Worm (Caenorhabditis elegans) whole organism, L1 larva: Measurements from ENCODE around the gene T13C5.3.

Experiments used
- C16A3.4 ChIP-seq: fragments of 150-350 bp; optimal IDR thresholded peaks from 2 replicates; lab custom pipeline; 2014; ENCODE audit warnings: missing biosample characterization, missing genetic modification characterization
- F16B12.6 ChIP-seq: fragments of 150-350 bp; optimal IDR thresholded peaks from 2 replicates; lab custom pipeline; 2014; ENCODE audit warnings: missing biosample characterization, missing genetic modification characterization
- alr-1 ChIP-seq: fragments of 200-800 bp; sonication (Bioruptor generic); optimal IDR thresholded peaks from 2 replicates; lab custom pipeline; 2018; ENCODE audit warnings: borderline replicate concordance, mild to moderate bottlenecking, missing genetic modification characterization, missing compliant biosample characterization
- aly-2 ChIP-seq: fragments of 150-350 bp; optimal IDR thresholded peaks from 2 replicates; lab custom pipeline; 2014; ENCODE audit warnings: missing biosample characterization, missing genetic modification characterization
- ceh-63 ChIP-seq: fragments of 200-800 bp; sonication (Bioruptor generic); optimal IDR thresholded peaks from 2 replicates; lab custom pipeline; 2018; ENCODE audit warnings: mild to moderate bottlenecking, missing genetic modification characterization, missing compliant biosample characterization
- ceh-88 ChIP-seq: fragments of 200-800 bp; sonication (Bioruptor generic); IDR thresholded peaks from 2 replicates; pipeline ENCODE4 v1.3.6; 2022; ENCODE audit warnings: missing genetic modification characterization, missing compliant biosample characterization
- ceh-90 ChIP-seq: sonication (generic microtip); optimal IDR thresholded peaks from 2 replicates; lab custom pipeline; 2016; ENCODE audit warnings: missing genetic modification characterization, missing compliant biosample characterization
- dpl-1 ChIP-seq, 3 experiments: fragments of 150-350 bp in 2 of 3; sonication (generic microtip) in 1 of 3; optimal IDR thresholded peaks; 2 replicates each; lab custom pipeline; 2014 to 2017; ENCODE audit warnings: missing biosample characterization in 3 of 3, missing genetic modification characterization in 3 of 3, missing genetic modification reagents in 3 of 3
- dsc-1 ChIP-seq: sonication (generic microtip); optimal IDR thresholded peaks from 2 replicates; lab custom pipeline; 2016; ENCODE audit warnings: mild to moderate bottlenecking, missing genetic modification characterization, missing compliant biosample characterization
- efl-1 ChIP-seq, 4 experiments: fragments of 150-350 bp; optimal IDR thresholded peaks in 3 of 4; peaks in 1 of 4; 1 replicate in 1 of 4; 2 replicates in 3 of 4; lab custom pipeline; 2014; ENCODE audit warnings: missing biosample characterization in 2 of 4, missing genetic modification characterization in 2 of 4, missing genetic modification reagents in 2 of 4
- egl-13 ChIP-seq: sonication (generic microtip); optimal IDR thresholded peaks from 2 replicates; lab custom pipeline; 2016; ENCODE audit warnings: missing genotype, missing genetic modification reagents, missing genetic modification characterization, missing compliant biosample characterization
- ets-5 ChIP-seq: fragments of 200-800 bp; sonication (Bioruptor generic); IDR thresholded peaks from 2 replicates; pipeline ENCODE4 v1.3.6; 2022; ENCODE audit warnings: missing genetic modification characterization, missing compliant biosample characterization
- fkh-10 ChIP-seq: sonication (generic microtip); optimal IDR thresholded peaks from 2 replicates; lab custom pipeline; 2017; ENCODE audit warnings: missing biosample characterization, missing genetic modification reagents, missing genetic modification characterization
- fkh-4 ChIP-seq: sonication (generic microtip); optimal IDR thresholded peaks from 2 replicates; lab custom pipeline; 2016; ENCODE audit warnings: missing compliant biosample characterization, missing genetic modification characterization, borderline replicate concordance
- fos-1 ChIP-seq: fragments of 150-350 bp; optimal IDR thresholded peaks from 2 replicates; lab custom pipeline; 2014; ENCODE audit warnings: missing biosample characterization, missing genetic modification characterization
- hlh-17 ChIP-seq: fragments of 200-800 bp; sonication (Bioruptor generic); optimal IDR thresholded peaks from 2 replicates; lab custom pipeline; 2018; ENCODE audit warnings: missing genetic modification characterization, mild to moderate bottlenecking, missing compliant biosample characterization, moderate library complexity, borderline replicate concordance
- hlh-4 ChIP-seq: sonication (generic microtip); optimal IDR thresholded peaks from 2 replicates; lab custom pipeline; 2016; ENCODE audit warnings: mild to moderate bottlenecking, missing genetic modification characterization, missing compliant biosample characterization
- irx-1 ChIP-seq: sonication (generic microtip); optimal IDR thresholded peaks from 2 replicates; lab custom pipeline; 2016; ENCODE audit warnings: missing genetic modification characterization, missing compliant biosample characterization
- isw-1 ChIP-seq: fragments of 200-800 bp; sonication (Bioruptor generic); IDR thresholded peaks from 2 replicates; pipeline ENCODE4 v1.3.6; 2022; ENCODE audit warnings: missing genetic modification characterization, missing compliant biosample characterization
- lin-13 ChIP-seq: fragments of 150-350 bp; optimal IDR thresholded peaks from 2 replicates; lab custom pipeline; 2014; ENCODE audit warnings: missing biosample characterization, missing genetic modification reagents, missing genetic modification characterization
- lin-14 ChIP-seq: fragments of 200-800 bp; sonication (Bioruptor generic); optimal IDR thresholded peaks from 2 replicates; lab custom pipeline; 2018; ENCODE audit warnings: mild to moderate bottlenecking, missing genetic modification characterization, moderate library complexity, missing compliant biosample characterization
- lin-35 ChIP-seq, 2 experiments: fragments of 150-350 bp; optimal IDR thresholded peaks; 2 replicates each; lab custom pipeline; 2014; ENCODE audit warnings: missing biosample characterization in 2 of 2, missing genetic modification characterization in 2 of 2, missing genetic modification reagents in 2 of 2
- lin-39 ChIP-seq: fragments of 150-350 bp; optimal IDR thresholded peaks from 2 replicates; lab custom pipeline; 2014; ENCODE audit warnings: missing biosample characterization, missing genetic modification reagents, missing genetic modification characterization
- lir-3 ChIP-seq: sonication (generic microtip); optimal IDR thresholded peaks from 2 replicates; lab custom pipeline; 2016; ENCODE audit warnings: mild to moderate bottlenecking, missing genetic modification characterization, moderate library complexity, missing compliant biosample characterization; ENCODE audit not compliant: poor library complexity
- lsy-2 ChIP-seq, 2 experiments: fragments of 150-350 bp; optimal IDR thresholded peaks; 2 replicates each; lab custom pipeline; 2014; ENCODE audit warnings: missing biosample characterization in 2 of 2, missing genetic modification characterization in 2 of 2
- mdl-1 ChIP-seq, 2 experiments: fragments of 150-350 bp; optimal IDR thresholded peaks; 2 replicates each; lab custom pipeline; 2014 to 2017; ENCODE audit warnings: missing biosample characterization in 2 of 2, missing genetic modification characterization in 2 of 2, inconsistent platforms in 1 of 2
- mef-2 ChIP-seq: fragments of 150-350 bp; optimal IDR thresholded peaks from 2 replicates; lab custom pipeline; 2014; ENCODE audit warnings: missing biosample characterization, missing genetic modification characterization
- mep-1 ChIP-seq: fragments of 150-350 bp; optimal IDR thresholded peaks from 2 replicates; lab custom pipeline; 2014; ENCODE audit warnings: missing biosample characterization, missing genetic modification characterization
- nhr-19 ChIP-seq: fragments of 200-800 bp; sonication (Bioruptor generic); conservative IDR thresholded peaks from 2 replicates; pipeline ENCODE4 v1.3.6; 2022; ENCODE audit warnings: missing genetic modification characterization, missing compliant biosample characterization
- nhr-71 ChIP-seq: sonication (generic microtip); optimal IDR thresholded peaks from 2 replicates; lab custom pipeline; 2016; ENCODE audit warnings: mild to moderate bottlenecking, missing genetic modification characterization, moderate library complexity, missing compliant biosample characterization
- nhr-76 ChIP-seq: sonication (generic microtip); optimal IDR thresholded peaks from 2 replicates; lab custom pipeline; 2017; ENCODE audit warnings: missing biosample characterization, missing genetic modification characterization
- nhr-77 ChIP-seq: fragments of 150-350 bp; optimal IDR thresholded peaks from 2 replicates; lab custom pipeline; 2014; ENCODE audit warnings: missing biosample characterization, missing genetic modification characterization
- nhr-85 ChIP-seq: sonication (generic microtip); peaks from one replicate; lab custom pipeline; 2016; ENCODE audit warnings: missing genetic modification characterization, inconsistent platforms, missing compliant biosample characterization
- nhr-90 ChIP-seq: sonication (generic microtip); optimal IDR thresholded peaks from 2 replicates; lab custom pipeline; 2016; ENCODE audit warnings: mild to moderate bottlenecking, missing genetic modification characterization, missing compliant biosample characterization; ENCODE audit not compliant: poor library complexity
- pax-3 ChIP-seq: fragments of 200-800 bp; sonication (Bioruptor generic); optimal IDR thresholded peaks from 2 replicates; lab custom pipeline; 2018; ENCODE audit warnings: mild to moderate bottlenecking, missing genetic modification characterization, moderate library complexity, missing compliant biosample characterization
- pqm-1 ChIP-seq: sonication (generic microtip); optimal IDR thresholded peaks from 3 replicates; lab custom pipeline; 2017; ENCODE audit warnings: missing biosample characterization, missing genetic modification characterization
- rnt-1 ChIP-seq: sonication (generic microtip); optimal IDR thresholded peaks from 2 replicates; lab custom pipeline; 2016; ENCODE audit warnings: mild to moderate bottlenecking, missing genetic modification characterization, moderate library complexity, missing compliant biosample characterization
- skn-1 ChIP-seq: fragments of 150-350 bp; optimal IDR thresholded peaks from 2 replicates; lab custom pipeline; 2014; ENCODE audit warnings: missing biosample characterization, missing genetic modification characterization
- sox-4 ChIP-seq: sonication (generic microtip); optimal IDR thresholded peaks from 2 replicates; lab custom pipeline; 2016; ENCODE audit warnings: missing genetic modification characterization, missing compliant biosample characterization
- sptf-1 ChIP-seq: fragments of 150-350 bp; optimal IDR thresholded peaks from 2 replicates; lab custom pipeline; 2014; ENCODE audit warnings: missing biosample characterization, missing genetic modification characterization
- sup-37 ChIP-seq: fragments of 200-800 bp; sonication (Bioruptor generic); optimal IDR thresholded peaks from 2 replicates; lab custom pipeline; 2018; ENCODE audit warnings: mild to moderate bottlenecking, missing genetic modification characterization, missing compliant biosample characterization
- tbx-2 ChIP-seq: sonication (generic microtip); optimal IDR thresholded peaks from 2 replicates; lab custom pipeline; 2016; ENCODE audit warnings: missing genetic modification characterization, missing compliant biosample characterization
- tlp-1 ChIP-seq: fragments of 150-350 bp; optimal IDR thresholded peaks from 2 replicates; lab custom pipeline; 2014; ENCODE audit warnings: missing biosample characterization, missing genetic modification characterization
- unc-62 ChIP-seq: fragments of 150-350 bp; optimal IDR thresholded peaks from 2 replicates; lab custom pipeline; 2014; ENCODE audit warnings: missing biosample characterization, missing genetic modification reagents, missing genetic modification characterization
- unc-98 ChIP-seq: fragments of 200-800 bp; sonication (Bioruptor generic); IDR thresholded peaks from 2 replicates; pipeline ENCODE4 v1.3.6; 2022; ENCODE audit warnings: missing genetic modification characterization, missing compliant biosample characterization
- vab-15 ChIP-seq: sonication (generic microtip); optimal IDR thresholded peaks from 2 replicates; lab custom pipeline; 2017; ENCODE audit warnings: missing genotype, mild to moderate bottlenecking, missing genetic modification characterization, missing compliant biosample characterization
- xbp-1 ChIP-seq: sonication (generic microtip); optimal IDR thresholded peaks from 2 replicates; lab custom pipeline; 2016; ENCODE audit warnings: missing genetic modification characterization, missing compliant biosample characterization
- zag-1 ChIP-seq: fragments of 150-350 bp; optimal IDR thresholded peaks from 2 replicates; lab custom pipeline; 2014; ENCODE audit warnings: missing biosample characterization, missing genetic modification characterization
- zip-4 ChIP-seq: fragments of 200-800 bp; sonication (Bioruptor generic); optimal IDR thresholded peaks from 2 replicates; lab custom pipeline; 2018; ENCODE audit warnings: mild to moderate bottlenecking, missing genetic modification characterization, moderate library complexity, missing compliant biosample characterization
- ztf-4 ChIP-seq: fragments of 150-350 bp; optimal IDR thresholded peaks from 2 replicates; lab custom pipeline; 2014; ENCODE audit warnings: missing biosample characterization, missing genetic modification characterization

T13C5.3 gene

DNA sequence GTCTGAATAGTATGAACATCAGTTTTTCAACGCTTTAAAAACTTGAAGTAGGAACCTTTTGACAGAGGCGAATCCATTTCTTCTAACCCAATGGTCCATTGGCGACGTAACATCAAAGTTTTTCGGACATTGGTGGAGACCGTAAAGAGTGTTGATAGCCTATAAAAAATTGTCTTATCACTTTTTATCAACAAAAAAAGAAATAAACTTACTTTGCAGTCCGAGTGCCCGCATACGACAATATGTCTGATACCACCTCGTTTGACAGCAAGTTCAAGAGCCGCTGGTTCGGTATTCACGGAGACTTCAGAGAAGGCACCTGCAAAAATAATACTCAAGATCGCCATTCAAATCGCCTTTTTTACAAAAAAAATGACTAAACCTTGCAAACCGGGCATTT, 25.0 kb downstream of the T13C5.3 start:
- no peak for TF ChIP-seq ceh-90
- no peak for TF ChIP-seq fkh-10 (GFP tag; lab: Kevin White, UChicago)
- no peak for TF ChIP-seq vab-15 (tag; lab: Kevin White, UChicago)
- TF ChIP-seq dsc-1 (tag; lab: Kevin White, UChicago) = no peak
- TF ChIP-seq skn-1 (tag; lab: Kevin White, UChicago) = no peak
- TF ChIP-seq rnt-1 (tag; lab: Kevin White, UChicago) = no peak
- no peak for TF ChIP-seq lin-39
- no peak for TF ChIP-seq egl-13 (tag; lab: Kevin White, UChicago)
- TF ChIP-seq efl-1 (optimal IDR thresholded peaks at IDR 0.05; lab: Kevin White, UChicago) = no peak
- no peak for TF ChIP-seq efl-1 (GFP tag; optimal IDR thresholded peaks at IDR 0.05 in 1 of 2; lab: Kevin White, UChicago)
- no peak for TF ChIP-seq lir-3 (tag; lab: Kevin White, UChicago)
- TF ChIP-seq lsy-2 (tag; optimal IDR thresholded peaks at IDR 0.05; lab: Kevin White, UChicago) = no peak
- TF ChIP-seq lin-14 (GFP tag; lab: Kevin White, UChicago) = no peak
- no peak for TF ChIP-seq sup-37
- TF ChIP-seq, all 84 proteins: peak for 0

- no peak for TF ChIP-seq zag-1 (tag; lab: Kevin White, UChicago)
- TF ChIP-seq unc-62 (GFP tag; lab: Kevin White, UChicago) = no peak
- TF ChIP-seq nhr-76 = no peak
- TF ChIP-seq F16B12.6 (tag; lab: Kevin White, UChicago) = no peak
- peak; percentile 49 for TF ChIP-seq rnt-1 (tag; lab: Kevin White, UChicago)
- peak in 1 of 2 experiments; percentile 16 for TF ChIP-seq lsy-2 (tag; optimal IDR thresholded peaks at IDR 0.05; lab: Kevin White, UChicago)
- TF ChIP-seq dpl-1 (GFP tag; optimal IDR thresholded peaks at IDR 0.05; lab: Kevin White, UChicago) = peak in 1 of 3 experiments; percentile 21
- peak; percentile 15 for TF ChIP-seq nhr-77 (tag; lab: Kevin White, UChicago)
- no peak for TF ChIP-seq pax-3 (tag; lab: Kevin White, UChicago)
- TF ChIP-seq sox-4 (tag; lab: Kevin White, UChicago) = no peak
- TF ChIP-seq irx-1 (tag; lab: Kevin White, UChicago) = no peak
- TF ChIP-seq aly-2 (tag; lab: Kevin White, UChicago) = no peak
- no peak for TF ChIP-seq mef-2 (tag; lab: Kevin White, UChicago)
- peak; percentile 29 for TF ChIP-seq ztf-4 (tag; lab: Kevin White, UChicago)
- TF ChIP-seq ets-5 (GFP tag; lab: Robert Waterston, UW) = no peak
- no peak for TF ChIP-seq sptf-1 (tag; lab: Kevin White, UChicago)
- TF ChIP-seq nhr-85 (tag; lab: Kevin White, UChicago) = peak; percentile 82
- TF ChIP-seq mep-1 = no peak
- no peak for TF ChIP-seq ceh-88 (GFP tag; lab: Robert Waterston, UW)
- TF ChIP-seq lin-13 (GFP tag; lab: Kevin White, UChicago) = no peak
- no peak for TF ChIP-seq zip-4
- TF ChIP-seq nhr-90 = peak; percentile 69
- TF ChIP-seq sup-37 = no peak
- no peak for TF ChIP-seq ceh-63 (GFP tag; lab: Kevin White, UChicago)
- TF ChIP-seq fkh-4 (tag; lab: Kevin White, UChicago) = no peak
- TF ChIP-seq nhr-71 (tag; lab: Kevin White, UChicago) = peak; percentile 97
- TF ChIP-seq alr-1 (tag; lab: Kevin White, UChicago) = no peak
- peak in 1 of 2 experiments; percentile 68 for TF ChIP-seq lin-35 (GFP tag; optimal IDR thresholded peaks at IDR 0.05; lab: Kevin White, UChicago)
- peak in 1 of 2 experiments; percentile 69 for TF ChIP-seq mdl-1 (tag; optimal IDR thresholded peaks at IDR 0.05; lab: Kevin White, UChicago)
- TF ChIP-seq fos-1 (tag; lab: Kevin White, UChicago) = no peak
- no peak for TF ChIP-seq isw-1 (GFP tag; lab: Robert Waterston, UW)
- no peak for TF ChIP-seq unc-98
- TF ChIP-seq hlh-4 (tag; lab: Kevin White, UChicago) = no peak
- TF ChIP-seq xbp-1 (tag; lab: Kevin White, UChicago) = peak; percentile 72
- no peak for TF ChIP-seq hlh-17 (GFP tag; lab: Kevin White, UChicago)
- peak; percentile 44 for TF ChIP-seq C16A3.4 (tag; lab: Kevin White, UChicago)
- no peak for TF ChIP-seq dsc-1 (tag; lab: Kevin White, UChicago)
- TF ChIP-seq pqm-1 (tag; lab: Kevin White, UChicago) = no peak
- TF ChIP-seq tbx-2 (tag; lab: Kevin White, UChicago) = peak; percentile 69
- TF ChIP-seq egl-13 (tag; lab: Kevin White, UChicago) = no peak
- TF ChIP-seq nhr-19 (GFP tag; lab: Robert Waterston, UW) = peak; percentile 97
- no peak for TF ChIP-seq tlp-1 (tag; lab: Kevin White, UChicago)
These were observed 26.4 kb downstream of the T13C5.3 start, which contains the start of gene bca-1 for ce11 chrX:6204696-6205232. Gene bca-1 (minus strand): TSS chrX:6204746.
